2 fruit fly cellular contexts compared by ENCODE assay signal in the genomic region with DNA sequence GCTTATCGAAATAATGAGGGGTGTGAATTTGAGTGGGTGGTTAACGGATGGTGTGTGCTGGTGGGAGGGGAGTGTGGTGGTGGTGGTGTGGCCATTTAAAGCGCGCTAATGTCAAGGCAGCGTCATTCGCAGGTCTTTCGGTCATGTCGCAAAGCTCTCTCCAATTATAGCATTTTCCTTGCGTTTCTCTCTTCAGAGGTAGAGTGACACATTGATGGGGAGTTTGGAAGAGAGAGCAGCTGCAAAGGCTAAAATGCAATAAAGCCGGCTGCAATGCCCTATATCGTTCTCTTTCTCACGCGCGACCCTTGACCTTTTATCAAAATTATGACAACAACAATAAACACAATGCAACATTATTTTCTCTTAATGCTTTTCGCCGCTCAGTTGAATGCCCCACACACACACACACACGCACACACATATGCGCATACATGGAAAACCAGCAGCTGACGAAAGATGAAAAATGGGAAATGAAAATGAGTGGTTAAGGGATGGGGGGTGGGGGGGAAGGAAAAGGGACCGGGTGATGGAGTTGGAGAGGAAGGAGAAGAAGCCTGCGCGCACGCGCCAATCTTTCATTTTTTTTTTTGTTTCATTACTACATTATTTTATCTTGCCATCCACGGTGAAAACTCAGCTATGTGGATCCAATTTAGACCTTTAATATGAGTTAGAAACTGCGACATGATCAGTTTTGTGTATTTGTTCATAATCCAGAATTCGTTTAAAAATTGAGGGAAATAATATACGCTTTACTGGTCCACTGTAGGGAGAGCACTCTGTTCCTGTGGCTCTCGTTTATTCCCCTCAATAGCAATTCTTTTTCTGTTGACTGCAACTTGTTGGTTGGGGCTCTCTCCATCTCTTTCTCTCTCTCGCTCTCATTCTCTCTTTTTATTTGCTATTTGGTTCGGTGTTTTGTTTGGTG.
TF ChIP-seq lines count a peak whose summit lies in the region.

No protein-coding gene starts in this region.

TF ChIP-seq in whole organism, embryonic, 481 proteins besides CTCF, POLR2A, EP300 and RAD21 (continued from another document and continues in another):
- peak; percentile 74 to 81 for TF ChIP-seq dpn (GFP tag; optimal IDR thresholded peaks at IDR 0.05; lab: Kevin White, UChicago)
- peak; percentile 44 for TF ChIP-seq tio (GFP tag; optimal IDR thresholded peaks at IDR 0.05; lab: Kevin White, UChicago)
- TF ChIP-seq Lim3 (GFP tag; IDR thresholded peaks at IDR 0.05; lab: Robert Waterston, UW), result no peak
- no peak for TF ChIP-seq psq (GFP tag; optimal IDR thresholded peaks at IDR 0.05; lab: Kevin White, UChicago)
- peak; percentile 52 for TF ChIP-seq CG12236 (GFP tag; optimal IDR thresholded peaks at IDR 0.05; lab: Kevin White, UChicago)
- peak; percentile 59 for TF ChIP-seq maf-S (GFP tag; optimal IDR thresholded peaks at IDR 0.05; lab: Kevin White, UChicago)
- TF ChIP-seq CG15514 (GFP tag; optimal IDR thresholded peaks at IDR 0.05; lab: Kevin White, UChicago), result peak; percentile 49
- TF ChIP-seq Tbp (GFP tag; optimal IDR thresholded peaks at IDR 0.05; lab: Kevin White, UChicago), result no peak
- peak; percentile 38 for TF ChIP-seq Spps (tag; optimal IDR thresholded peaks at IDR 0.05; lab: Kevin White, UChicago)
- no peak for TF ChIP-seq Doc3 (GFP tag; IDR thresholded peaks at IDR 0.05; lab: Robert Waterston, UW; ENCODE audit: partially characterized antibody)
- peak; percentile 11 for TF ChIP-seq CG31388 (GFP tag; optimal IDR thresholded peaks at IDR 0.05; lab: Kevin White, UChicago)
- peak; percentile 69 for TF ChIP-seq Blimp-1 (GFP tag; optimal IDR thresholded peaks at IDR 0.05; lab: Kevin White, UChicago)
- no peak for TF ChIP-seq ro (GFP tag; IDR thresholded peaks at IDR 0.05; lab: Robert Waterston, UW)
- no peak; the same call in 1 of the 2 replicates for TF ChIP-seq Ravus (GFP tag; IDR thresholded peaks at IDR 0.05; lab: Robert Waterston, UW)
- TF ChIP-seq ftz-f1 (GFP tag; optimal IDR thresholded peaks at IDR 0.05; lab: Kevin White, UChicago), result no peak
- TF ChIP-seq sima (GFP tag; optimal IDR thresholded peaks at IDR 0.05; lab: Kevin White, UChicago), result no peak
- peak; percentile 54 for TF ChIP-seq CG12104 (GFP tag; optimal IDR thresholded peaks at IDR 0.05; lab: Kevin White, UChicago)
- no peak for TF ChIP-seq ash1 (GFP tag; optimal IDR thresholded peaks at IDR 0.05; lab: Kevin White, UChicago)
- TF ChIP-seq Dip3 (GFP tag; optimal IDR thresholded peaks at IDR 0.05; lab: Kevin White, UChicago), result peak; percentile 24
- peak; percentile 81 for TF ChIP-seq CG13424 (tag; optimal IDR thresholded peaks at IDR 0.05; lab: Kevin White, UChicago)
- peak; percentile 28 for TF ChIP-seq D19B (GFP tag; optimal IDR thresholded peaks at IDR 0.05; lab: Kevin White, UChicago)
- peak; percentile 78 for TF ChIP-seq CG17385 (GFP tag; optimal IDR thresholded peaks at IDR 0.05; lab: Kevin White, UChicago)
- peak; percentile 82 for TF ChIP-seq org-1 (GFP tag; optimal IDR thresholded peaks at IDR 0.05; lab: Kevin White, UChicago)
- TF ChIP-seq slp2 (GFP tag; optimal IDR thresholded peaks at IDR 0.05; lab: Kevin White, UChicago), result peak; percentile 55
- no peak for TF ChIP-seq Poxn (GFP tag; IDR thresholded peaks at IDR 0.05; lab: Robert Waterston, UW)
- TF ChIP-seq fd96Cb (tag; optimal IDR thresholded peaks at IDR 0.05; lab: Kevin White, UChicago), result peak; percentile 82
- TF ChIP-seq Sry-δ (GFP tag; optimal IDR thresholded peaks at IDR 0.05; lab: Kevin White, UChicago), result peak; percentile 36
- peak; percentile 43 for TF ChIP-seq emc (GFP tag; optimal IDR thresholded peaks at IDR 0.05; lab: Kevin White, UChicago)
- no peak for TF ChIP-seq Dref (GFP tag; IDR thresholded peaks at IDR 0.05; lab: Robert Waterston, UW)
- TF ChIP-seq E2f1 (GFP tag; IDR thresholded peaks at IDR 0.05; lab: Robert Waterston, UW), result peak; percentile 75
- TF ChIP-seq CG3995 (GFP tag; optimal IDR thresholded peaks at IDR 0.05; lab: Kevin White, UChicago), result no peak
- TF ChIP-seq CG7556 (GFP tag; optimal IDR thresholded peaks at IDR 0.05; lab: Kevin White, UChicago), result peak; percentile 80
- TF ChIP-seq CG4404 (GFP tag; IDR thresholded peaks at IDR 0.05; lab: Robert Waterston, UW), result peak; percentile 70
- peak; percentile 65 for TF ChIP-seq CG3847 (GFP tag; IDR thresholded peaks at IDR 0.05; lab: Robert Waterston, UW)
- no peak; the same call in 1 of the 2 replicates for TF ChIP-seq rib (GFP tag; IDR thresholded peaks at IDR 0.05; lab: Robert Waterston, UW)
- peak; percentile 9 for TF ChIP-seq CG7987 (GFP tag; optimal IDR thresholded peaks at IDR 0.05; lab: Kevin White, UChicago)
- peak; percentile 60; the same call in 1 of the 2 replicates for TF ChIP-seq dan (GFP tag; IDR thresholded peaks at IDR 0.05; lab: Robert Waterston, UW)
- TF ChIP-seq repo (GFP tag; optimal IDR thresholded peaks at IDR 0.05; lab: Kevin White, UChicago), result peak; percentile 74
- TF ChIP-seq sna (GFP tag; IDR thresholded peaks at IDR 0.05; lab: Robert Waterston, UW; ENCODE audit: partially characterized antibody), result no peak
- TF ChIP-seq TFAM (GFP tag; optimal IDR thresholded peaks at IDR 0.05; lab: Kevin White, UChicago), result no peak
- peak; percentile 86 for TF ChIP-seq CG10431 (GFP tag; optimal IDR thresholded peaks at IDR 0.05; lab: Kevin White, UChicago)
- peak; percentile 40; the same call in 1 of the 2 replicates for TF ChIP-seq CG31224 (GFP tag; IDR thresholded peaks at IDR 0.05; lab: Robert Waterston, UW)
- TF ChIP-seq dysf (GFP tag; IDR thresholded peaks at IDR 0.05; lab: Robert Waterston, UW), result peak; percentile 79
- peak; percentile 76 for TF ChIP-seq NC2β (GFP tag; optimal IDR thresholded peaks at IDR 0.05; lab: Kevin White, UChicago)
- TF ChIP-seq CG1529 (GFP tag; optimal IDR thresholded peaks at IDR 0.05; lab: Kevin White, UChicago), result peak; percentile 75
- peak; percentile 31; the same call in 1 of the 2 replicates for TF ChIP-seq CG11085 (GFP tag; IDR thresholded peaks at IDR 0.05; lab: Robert Waterston, UW)
- peak; percentile 86 for TF ChIP-seq CG2712 (tag; optimal IDR thresholded peaks at IDR 0.05; lab: Kevin White, UChicago)
- TF ChIP-seq CG7271 (tag; optimal IDR thresholded peaks at IDR 0.05; lab: Kevin White, UChicago), result no peak
- TF ChIP-seq CG8765 (GFP tag; IDR thresholded peaks at IDR 0.05; lab: Robert Waterston, UW), result peak; percentile 54; the same call in 1 of the 2 replicates
- TF ChIP-seq cg (GFP tag; optimal IDR thresholded peaks at IDR 0.05; lab: Kevin White, UChicago), result peak; percentile 78
- TF ChIP-seq lilli (GFP tag; optimal IDR thresholded peaks at IDR 0.05; lab: Kevin White, UChicago), result peak; percentile 81
- peak; percentile 64 for TF ChIP-seq Hr3 (GFP tag; optimal IDR thresholded peaks at IDR 0.05; lab: Kevin White, UChicago)
- no peak for TF ChIP-seq Oaz (GFP tag; IDR thresholded peaks at IDR 0.05; lab: Robert Waterston, UW)
- TF ChIP-seq Hsf (GFP tag; optimal IDR thresholded peaks at IDR 0.05; lab: Kevin White, UChicago), result peak; percentile 70
- peak; percentile 81 for TF ChIP-seq Fer1 (GFP tag; optimal IDR thresholded peaks at IDR 0.05; lab: Kevin White, UChicago)
- TF ChIP-seq Vsx1 (GFP tag; optimal IDR thresholded peaks at IDR 0.05; lab: Kevin White, UChicago), result peak; percentile 40
- peak; percentile 68 for TF ChIP-seq CG5245 (GFP tag; optimal IDR thresholded peaks at IDR 0.05; lab: Kevin White, UChicago)
- peak; percentile 70 for TF ChIP-seq gcm (GFP tag; optimal IDR thresholded peaks at IDR 0.05; lab: Kevin White, UChicago)
- peak; percentile 73 for TF ChIP-seq nerfin-1 (tag; optimal IDR thresholded peaks at IDR 0.05; lab: Kevin White, UChicago)
- no peak for TF ChIP-seq aop (GFP tag; IDR thresholded peaks at IDR 0.05; lab: Robert Waterston, UW)

TF ChIP-seq in whole organism, prepupa, 60 proteins besides CTCF, POLR2A, EP300 and RAD21 (continued from another document):
- peak; percentile 74 for TF ChIP-seq CG1621 (tag; optimal IDR thresholded peaks at IDR 0.05; lab: Kevin White, UChicago)
- TF ChIP-seq CG16779 (tag; optimal IDR thresholded peaks at IDR 0.05; lab: Kevin White, UChicago), result peak; percentile 68
- peak; percentile 79 for TF ChIP-seq CG6792 (GFP tag; optimal IDR thresholded peaks at IDR 0.05; lab: Kevin White, UChicago)
- TF ChIP-seq CG11294 (GFP tag; IDR thresholded peaks at IDR 0.05; lab: Robert Waterston, UW), result peak; percentile 85
- TF ChIP-seq vri (GFP tag; optimal IDR thresholded peaks at IDR 0.05; lab: Kevin White, UChicago), result peak; percentile 56
- TF ChIP-seq CG11762 (GFP tag; optimal IDR thresholded peaks at IDR 0.05; lab: Kevin White, UChicago; ENCODE audit: insufficient read depth), result peak; percentile 75
- TF ChIP-seq acj6 (GFP tag; optimal IDR thresholded peaks at IDR 0.05; lab: Kevin White, UChicago), result peak; percentile 83
- TF ChIP-seq Blimp-1 (GFP tag; optimal IDR thresholded peaks at IDR 0.05; lab: Kevin White, UChicago), result no peak
- peak; percentile 86 for TF ChIP-seq dac (GFP tag; optimal IDR thresholded peaks at IDR 0.05; lab: Kevin White, UChicago)
- peak; percentile 87 for TF ChIP-seq Sox14 (GFP tag; optimal IDR thresholded peaks at IDR 0.05; lab: Kevin White, UChicago)
- TF ChIP-seq Ets21C (GFP tag; optimal IDR thresholded peaks at IDR 0.05; lab: Kevin White, UChicago), result peak; percentile 70
- TF ChIP-seq Gug (GFP tag; IDR thresholded peaks at IDR 0.05; lab: Robert Waterston, UW), result peak; percentile 87
- TF ChIP-seq OdsH (GFP tag; optimal IDR thresholded peaks at IDR 0.05; lab: Kevin White, UChicago), result peak; percentile 85
